Worm (Caenorhabditis elegans): ENCODE data around the gene C09B8.8.

DNA sequence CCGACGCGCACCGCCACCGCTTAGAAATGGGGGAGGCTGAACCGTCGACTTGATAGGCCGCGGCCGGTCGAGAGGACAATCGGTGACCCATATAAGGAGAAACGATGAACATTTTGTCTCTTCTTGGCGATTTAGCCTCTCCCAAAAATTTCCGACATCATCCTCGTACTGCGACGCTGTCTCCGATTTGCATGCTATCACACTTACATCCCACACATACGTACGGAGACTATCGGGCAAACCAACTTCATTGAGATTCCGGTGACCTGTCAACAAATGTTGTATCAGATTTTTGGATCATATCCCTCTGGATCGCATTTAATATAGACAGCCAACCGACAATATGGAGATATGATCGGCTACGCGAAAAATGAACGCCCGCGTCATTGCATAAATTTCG lies 51.3 kb downstream of the C09B8.8 start:
- no peak for TF ChIP-seq dmd-4 (tag; optimal IDR thresholded peaks at IDR 0.05; ENCODE audit: borderline replicate concordance)
- no peak for TF ChIP-seq ama-1 (optimal IDR thresholded peaks at IDR 0.05)
- no peak for TF ChIP-seq mec-3 (tag; optimal IDR thresholded peaks at IDR 0.05; ENCODE audit: borderline replicate concordance)
